Worm (Caenorhabditis elegans) whole organism, L4 larva: ENCODE data around the gene cld-1.

ENCODE experiments used
- F49E8.2 ChIP-seq: sonication (generic microtip); optimal IDR thresholded peaks from 2 replicates; lab custom pipeline; 2016; ENCODE audit warnings: missing compliant biosample characterization, mild to moderate bottlenecking, missing genetic modification characterization, borderline replicate concordance
- R02D3.7 ChIP-seq: fragments of 150-350 bp; sonication (generic microtip); optimal IDR thresholded peaks from 3 replicates; lab custom pipeline; 2014; ENCODE audit warnings: missing biosample characterization, missing genetic modification characterization
- lin-15B ChIP-seq: fragments of 150-350 bp; sonication (generic microtip); optimal IDR thresholded peaks from 3 replicates; lab custom pipeline; 2014; ENCODE audit warnings: missing biosample characterization, missing genetic modification characterization
- nhr-76 ChIP-seq: fragments of 150-350 bp; optimal IDR thresholded peaks from 2 replicates; lab custom pipeline; 2014; ENCODE audit warnings: missing biosample characterization, missing genetic modification characterization
- skn-1 ChIP-seq: fragments of 150-350 bp; optimal IDR thresholded peaks from 2 replicates; lab custom pipeline; 2014; ENCODE audit warnings: missing biosample characterization, missing genetic modification characterization
- zip-2 ChIP-seq: fragments of 150-350 bp; optimal IDR thresholded peaks from 2 replicates; lab custom pipeline; 2014; ENCODE audit warnings: missing biosample characterization, missing genetic modification characterization

- TF ChIP-seq F49E8.2 (tag; lab: Kevin White, UChicago) (no peak), nhr-76 (tag; lab: Kevin White, UChicago) (no peak), lin-15B (tag; lab: Kevin White, UChicago) (no peak), zip-2 (tag; lab: Kevin White, UChicago) (no peak), skn-1 (tag; lab: Kevin White, UChicago) (no peak), R02D3.7 (tag; lab: Kevin White, UChicago) (no peak)
Measured at ce11 chrIV:12906529-12906928, 29.5 kb downstream of the cld-1 start, which contains the start of gene K08D8.3.
